Worm (Caenorhabditis elegans): ENCODE measurements around the gene cutc-1.

Gene cutc-1

ce11 chrIII:8358213-8358672, 45.2 kb downstream of the cutc-1 start, which contains the start of the genes R05D3.8 and rfp-1:
Gene R05D3.8 (minus strand): TSS chrIII:8358327.
Gene rfp-1 (plus strand): TSS chrIII:8358622.
- TF ChIP-seq dpl-1 (GFP tag; optimal IDR thresholded peaks at IDR 0.05): peak; percentile 87
- TF ChIP-seq ceh-62 (tag; optimal IDR thresholded peaks at IDR 0.05): no peak
- TF ChIP-seq nhr-10 (tag; optimal IDR thresholded peaks at IDR 0.05): no peak
- no peak for TF ChIP-seq nhr-111 (GFP tag; optimal IDR thresholded peaks at IDR 0.05)
- peak; percentile 6 for TF ChIP-seq duxl-1 (tag; optimal IDR thresholded peaks at IDR 0.05; ENCODE audit: poor library complexity)
- no peak for TF ChIP-seq daf-16 (GFP tag; optimal IDR thresholded peaks at IDR 0.05)
- TF ChIP-seq daf-16 (tag; optimal IDR thresholded peaks at IDR 0.05): peak; percentile 51
- no peak for TF ChIP-seq Y5F2A.4 (GFP tag; optimal IDR thresholded peaks at IDR 0.05)
- no peak for TF ChIP-seq D1046.2 (GFP tag; IDR thresholded peaks at IDR 0.05)
- TF ChIP-seq zag-1 (tag; optimal IDR thresholded peaks at IDR 0.05): no peak
- no peak for TF ChIP-seq unc-39 (tag; optimal IDR thresholded peaks at IDR 0.05)
- no peak for TF ChIP-seq lim-7 (GFP tag; IDR thresholded peaks at IDR 0.05)
- TF ChIP-seq aly-2 (tag; optimal IDR thresholded peaks at IDR 0.05): no peak
- no peak for TF ChIP-seq lin-39 (tag; optimal IDR thresholded peaks at IDR 0.05)
- no peak for TF ChIP-seq snpc-1.2 (GFP tag; IDR thresholded peaks at IDR 0.05)
- no peak for TF ChIP-seq madf-5 (GFP tag; IDR thresholded peaks at IDR 0.05)
- no peak for TF ChIP-seq nhr-41 (GFP tag; IDR thresholded peaks at IDR 0.05)
- TF ChIP-seq spr-3 (GFP tag; optimal IDR thresholded peaks at IDR 0.05): no peak
- TF ChIP-seq zfp-2 (tag; optimal IDR thresholded peaks at IDR 0.05): no peak
- TF ChIP-seq tag-97 (GFP tag; IDR thresholded peaks at IDR 0.05): no peak
- no peak for TF ChIP-seq F26F4.8 (GFP tag; conservative IDR thresholded peaks at IDR 0.05)
- no peak for TF ChIP-seq mxl-2 (GFP tag; conservative IDR thresholded peaks at IDR 0.05)
- peak; percentile 89 for TF ChIP-seq nhr-11 (tag; optimal IDR thresholded peaks at IDR 0.05)
- TF ChIP-seq ctbp-1 (GFP tag; IDR thresholded peaks at IDR 0.05): no peak
- TF ChIP-seq pha-4 (GFP tag; IDR thresholded peaks at IDR 0.05): no peak
- TF ChIP-seq pha-4 (tag; optimal IDR thresholded peaks at IDR 0.05): peak; percentile 83
- no peak for TF ChIP-seq ceh-28 (tag; optimal IDR thresholded peaks at IDR 0.05)
- no peak for TF ChIP-seq attf-4 (tag; optimal IDR thresholded peaks at IDR 0.05)
- no peak for TF ChIP-seq egl-27 (tag; optimal IDR thresholded peaks at IDR 0.05)
- TF ChIP-seq lin-38 (GFP tag; IDR thresholded peaks at IDR 0.05): peak; percentile 65
- peak; percentile 91 for TF ChIP-seq nhr-77 (tag; optimal IDR thresholded peaks at IDR 0.05)
- no peak for TF ChIP-seq daf-12 (tag; optimal IDR thresholded peaks at IDR 0.05)
- TF ChIP-seq ceh-32 (tag; optimal IDR thresholded peaks at IDR 0.05; ENCODE audit: poor library complexity): no peak
- no peak for TF ChIP-seq lin-29 (GFP tag; IDR thresholded peaks at IDR 0.05)
- no peak for TF ChIP-seq F10B5.3 (tag; optimal IDR thresholded peaks at IDR 0.05)
- TF ChIP-seq Y105C5A.15 (GFP tag; IDR thresholded peaks at IDR 0.05): no peak
- peak; percentile 45; the same call in 1 of the 2 replicates for TF ChIP-seq T26A8.4 (GFP tag; IDR thresholded peaks at IDR 0.05)
- peak; percentile 76 for TF ChIP-seq nhr-25 (tag; optimal IDR thresholded peaks at IDR 0.05; ENCODE audit: borderline replicate concordance, insufficient read depth)
- TF ChIP-seq ceh-20 (GFP tag; IDR thresholded peaks at IDR 0.05): no peak; the same call in 1 of the 2 replicates
- TF ChIP-seq Y75B8A.6 (GFP tag; IDR thresholded peaks at IDR 0.05): no peak
- no peak for TF ChIP-seq nhr-102 (tag; optimal IDR thresholded peaks at IDR 0.05)
- 0 out of 2 replicates have a peak, but pooled peaks have one; percentile 27 for TF ChIP-seq lin-1 (GFP tag; IDR thresholded peaks at IDR 0.05)
- TF ChIP-seq ces-1 (GFP tag; optimal IDR thresholded peaks at IDR 0.05): no peak
- peak; percentile 40 for TF ChIP-seq dmd-6 (GFP tag; IDR thresholded peaks at IDR 0.05)
- TF ChIP-seq hlh-11 (tag; optimal IDR thresholded peaks at IDR 0.05): peak; percentile 60
- no peak; the same call in 1 of the 2 replicates for TF ChIP-seq Y48G9A.11 (GFP tag; IDR thresholded peaks at IDR 0.05)
- no peak for TF ChIP-seq ztf-11 (tag; optimal IDR thresholded peaks at IDR 0.05)
- peak; percentile 87 for TF ChIP-seq mep-1 (tag; optimal IDR thresholded peaks at IDR 0.05)
- TF ChIP-seq lsy-2 (tag; optimal IDR thresholded peaks at IDR 0.05): peak; percentile 97 to 99
- peak; percentile 74 for TF ChIP-seq unc-130 (GFP tag; optimal IDR thresholded peaks at IDR 0.05)
- no peak for TF ChIP-seq dmd-8 (GFP tag; IDR thresholded peaks at IDR 0.05)
- TF ChIP-seq R02D3.7 (tag; optimal IDR thresholded peaks at IDR 0.05): peak; percentile 97

Data from whole organism, L4 larva.